Fruit fly (Drosophila melanogaster) whole organism, embryonic: Measurements from ENCODE around the gene ZnT63C.

Experiments used
- C15 ChIP-seq: fragments of 200-800 bp; sonication (Bioruptor generic); IDR thresholded peaks from 3 replicates; pipeline ENCODE4 v1.3.6; 2022; ENCODE audit warnings: missing biosample characterization, missing genetic modification characterization
- CG11085 ChIP-seq: fragments of 200-800 bp; sonication (Bioruptor generic); IDR thresholded peaks from 2 replicates; pipeline ENCODE4 v1.3.6; 2022; ENCODE audit warnings: missing biosample characterization, missing genetic modification characterization
- CG11398 ChIP-seq: fragments of 200-800 bp; sonication (Bioruptor generic); optimal IDR thresholded peaks from 2 replicates; lab custom pipeline; 2016; ENCODE audit warnings: missing biosample characterization, missing genetic modification characterization
- CG12219 ChIP-seq: fragments of 200-800 bp; sonication (Bioruptor generic); optimal IDR thresholded peaks from 3 replicates; lab custom pipeline; 2018; ENCODE audit warnings: missing biosample characterization, mild to moderate bottlenecking, missing genetic modification characterization
- CG13894 ChIP-seq: fragments of 200-800 bp; sonication (Bioruptor generic); optimal IDR thresholded peaks from 3 replicates; lab custom pipeline; 2018; ENCODE audit warnings: missing biosample characterization, mild to moderate bottlenecking, missing genetic modification characterization, moderate library complexity
- CG14860 ChIP-seq: fragments of 200-800 bp; sonication (Bioruptor generic); IDR thresholded peaks from 3 replicates; pipeline ENCODE4 v1.3.6; 2022; ENCODE audit warnings: missing biosample characterization, missing genetic modification characterization; ENCODE audit not compliant: partially characterized antibody
- CG14965 ChIP-seq: fragments of 200-800 bp; sonication (Bioruptor generic); optimal IDR thresholded peaks from 2 replicates; lab custom pipeline; 2016; ENCODE audit warnings: missing biosample characterization, missing genetic modification characterization, borderline replicate concordance
- CG15479 ChIP-seq: fragments of 200-800 bp; sonication (Bioruptor generic); optimal IDR thresholded peaks from 3 replicates; lab custom pipeline; 2019; ENCODE audit warnings: missing biosample characterization, mild to moderate bottlenecking, missing genetic modification characterization, moderate library complexity
- CG1792 ChIP-seq: fragments of 200-800 bp; sonication (Bioruptor generic); optimal IDR thresholded peaks from 2 replicates; lab custom pipeline; 2016; ENCODE audit warnings: missing biosample characterization, missing genetic modification characterization
- CG1832 ChIP-seq: fragments of 200-800 bp; sonication (Bioruptor generic); optimal IDR thresholded peaks from 2 replicates; lab custom pipeline; 2017; ENCODE audit warnings: missing biosample characterization, mild to moderate bottlenecking, missing genetic modification characterization, inconsistent platforms
- CG31224 ChIP-seq: fragments of 200-800 bp; sonication (Bioruptor generic); IDR thresholded peaks from 2 replicates; pipeline ENCODE4 v1.3.6; 2022; ENCODE audit warnings: missing biosample characterization, missing genetic modification characterization
- CG3163 ChIP-seq: fragments of 200-800 bp; sonication (Bioruptor generic); optimal IDR thresholded peaks from 3 replicates; lab custom pipeline; 2016; ENCODE audit warnings: missing biosample characterization, missing genetic modification characterization
- CG3281 ChIP-seq: fragments of 200-800 bp; sonication (Bioruptor generic); optimal IDR thresholded peaks from 3 replicates; lab custom pipeline; 2017; ENCODE audit warnings: missing biosample characterization, mild to moderate bottlenecking, missing genetic modification characterization
- CG42726 ChIP-seq: fragments of 200-800 bp; sonication (Bioruptor generic); IDR thresholded peaks from 2 replicates; pipeline ENCODE4 v1.3.6; 2022; ENCODE audit warnings: missing biosample characterization, missing genetic modification characterization; ENCODE audit not compliant: partially characterized antibody
- CG4282 ChIP-seq: fragments of 200-800 bp; sonication (Bioruptor generic); optimal IDR thresholded peaks from 2 replicates; lab custom pipeline; 2016; ENCODE audit warnings: missing biosample characterization, missing genetic modification characterization
- CG6683 ChIP-seq: fragments of 200-800 bp; sonication (Bioruptor generic); optimal IDR thresholded peaks from 2 replicates; lab custom pipeline; 2017; ENCODE audit warnings: missing biosample characterization, mild to moderate bottlenecking, missing genetic modification characterization, missing genetic modification reagents
- CG8089 ChIP-seq: fragments of 200-800 bp; sonication (Bioruptor generic); optimal IDR thresholded peaks from 3 replicates; lab custom pipeline; 2016; ENCODE audit warnings: missing biosample characterization, missing genetic modification characterization
- CG8388 ChIP-seq: fragments of 200-800 bp; sonication (Bioruptor generic); optimal IDR thresholded peaks from 2 replicates; lab custom pipeline; 2019; ENCODE audit warnings: missing biosample characterization, mild to moderate bottlenecking, missing genetic modification characterization, moderate library complexity
- CkIIα-i1 ChIP-seq: fragments of 200-800 bp; sonication (Bioruptor generic); IDR thresholded peaks from 2 replicates; pipeline ENCODE4 v1.3.6; 2022; ENCODE audit warnings: missing biosample characterization, missing genetic modification characterization
- Fer3 ChIP-seq: fragments of 200-800 bp; sonication (Bioruptor generic); optimal IDR thresholded peaks from 2 replicates; lab custom pipeline; 2018; ENCODE audit warnings: missing biosample characterization, mild to moderate bottlenecking, missing genetic modification characterization, moderate library complexity
- HHEX ChIP-seq: fragments of 200-800 bp; sonication (Bioruptor generic); optimal IDR thresholded peaks from 3 replicates; lab custom pipeline; 2017; ENCODE audit warnings: missing biosample characterization, mild to moderate bottlenecking, missing genetic modification characterization, missing genetic modification reagents
- HmgD ChIP-seq: fragments of 200-800 bp; sonication (Bioruptor generic); optimal IDR thresholded peaks from 3 replicates; lab custom pipeline; 2016; ENCODE audit warnings: missing biosample characterization, missing genetic modification characterization
- Hr51 ChIP-seq, 2 experiments: fragments of 200-800 bp; sonication (Bioruptor generic); optimal IDR thresholded peaks; 2 replicates in 1 of 2; 3 replicates in 1 of 2; lab custom pipeline; 2016 to 2018; ENCODE audit warnings: missing biosample characterization in 2 of 2, missing genetic modification characterization in 2 of 2, mild to moderate bottlenecking in 1 of 2, moderate library complexity in 1 of 2
- Hsf ChIP-seq: fragments of 200-800 bp; sonication (Bioruptor generic); optimal IDR thresholded peaks from 3 replicates; lab custom pipeline; 2016; ENCODE audit warnings: missing biosample characterization, missing genetic modification characterization
- Lpt ChIP-seq: fragments of >200 bp; optimal IDR thresholded peaks from 2 replicates; lab custom pipeline; 2018; ENCODE audit warnings: missing biosample characterization, missing genetic modification characterization
- NFAT ChIP-seq: fragments of 200-800 bp; sonication (Bioruptor generic); IDR thresholded peaks from 2 replicates; pipeline ENCODE4 v1.3.6; 2022; ENCODE audit warnings: missing biosample characterization, missing genetic modification characterization
- Nf-YA ChIP-seq: fragments of 200-800 bp; sonication (Bioruptor generic); IDR thresholded peaks from 2 replicates; pipeline ENCODE4 v1.3.6; 2022; ENCODE audit warnings: missing biosample characterization, missing genetic modification characterization
- Oaz ChIP-seq: fragments of 200-800 bp; sonication (Bioruptor generic); IDR thresholded peaks from 2 replicates; pipeline ENCODE4 v1.3.6; 2022; ENCODE audit warnings: missing biosample characterization, missing genetic modification characterization
- Taf1 ChIP-seq: fragments of 200-800 bp; sonication (Bioruptor generic); IDR thresholded peaks from 2 replicates; pipeline ENCODE4 v1.3.6; 2022; ENCODE audit warnings: missing biosample characterization, missing genetic modification characterization
- ase ChIP-seq: fragments of 200-800 bp; sonication (Bioruptor generic); IDR thresholded peaks from 3 replicates; pipeline ENCODE4 v1.3.6; 2022; ENCODE audit warnings: missing biosample characterization, missing genetic modification characterization
- ash1 ChIP-seq: fragments of 200-800 bp; sonication (Bioruptor generic); optimal IDR thresholded peaks from 2 replicates; lab custom pipeline; 2018; ENCODE audit warnings: missing biosample characterization, mild to moderate bottlenecking, missing genetic modification characterization
- bowl ChIP-seq: fragments of 200-800 bp; sonication (Bioruptor generic); IDR thresholded peaks from 2 replicates; pipeline ENCODE4 v1.3.6; 2022; ENCODE audit warnings: missing biosample characterization, missing genetic modification characterization
- crol ChIP-seq: fragments of 200-800 bp; sonication (Bioruptor generic); IDR thresholded peaks from 2 replicates; pipeline ENCODE4 v1.3.6; 2022; ENCODE audit warnings: missing biosample characterization, missing genetic modification characterization
- da ChIP-seq: fragments of 200-800 bp; sonication (Bioruptor generic); optimal IDR thresholded peaks from 2 replicates; lab custom pipeline; 2016; ENCODE audit warnings: missing biosample characterization, missing genetic modification characterization
- ewg ChIP-seq: fragments of 200-800 bp; sonication (Bioruptor generic); optimal IDR thresholded peaks from 3 replicates; lab custom pipeline; 2017; ENCODE audit warnings: mild to moderate bottlenecking, missing biosample characterization, missing genetic modification reagents, missing genetic modification characterization
- h ChIP-seq: fragments of >200 bp; optimal IDR thresholded peaks from 2 replicates; lab custom pipeline; 2017
- hb ChIP-seq: fragments of 200-800 bp; sonication (Bioruptor generic); IDR thresholded peaks from 3 replicates; pipeline ENCODE4 v1.3.6; 2022; ENCODE audit warnings: missing biosample characterization, missing genetic modification characterization; ENCODE audit not compliant: partially characterized antibody
- her ChIP-seq: fragments of 200-800 bp; sonication (Bioruptor generic); optimal IDR thresholded peaks from 2 replicates; lab custom pipeline; 2016; ENCODE audit warnings: missing biosample characterization, missing genetic modification characterization
- jumu ChIP-seq: fragments of 200-800 bp; sonication (Bioruptor generic); optimal IDR thresholded peaks from 3 replicates; lab custom pipeline; 2016; ENCODE audit warnings: missing biosample characterization, missing genetic modification characterization
- kay ChIP-seq: fragments of 200-800 bp; sonication (Bioruptor generic); optimal IDR thresholded peaks from 2 replicates; lab custom pipeline; 2016; ENCODE audit warnings: missing biosample characterization, missing genetic modification characterization
- lab ChIP-seq: fragments of 200-800 bp; sonication (Bioruptor generic); optimal IDR thresholded peaks from 3 replicates; lab custom pipeline; 2017; ENCODE audit warnings: missing biosample characterization, missing genetic modification characterization, mild to moderate bottlenecking, moderate library complexity, missing genetic modification reagents
- lbe ChIP-seq: fragments of 200-800 bp; sonication (Bioruptor generic); optimal IDR thresholded peaks from 2 replicates; lab custom pipeline; 2016; ENCODE audit warnings: missing biosample characterization, mild to moderate bottlenecking, missing genetic modification characterization
- maf-S ChIP-seq: fragments of 200-800 bp; sonication (Bioruptor generic); optimal IDR thresholded peaks from 2 replicates; lab custom pipeline; 2016; ENCODE audit warnings: missing biosample characterization, missing genetic modification characterization
- nerfin-2 ChIP-seq: fragments of 200-800 bp; sonication (Bioruptor generic); IDR thresholded peaks from 2 replicates; pipeline ENCODE4 v1.3.6; 2022; ENCODE audit warnings: missing biosample characterization, missing genetic modification characterization; ENCODE audit not compliant: partially characterized antibody
- oc ChIP-seq: fragments of 200-800 bp; sonication (Bioruptor generic); optimal IDR thresholded peaks from 2 replicates; lab custom pipeline; 2018; ENCODE audit warnings: missing biosample characterization, mild to moderate bottlenecking, missing genetic modification characterization, moderate library complexity
- psq ChIP-seq: fragments of 200-800 bp; sonication (Bioruptor generic); optimal IDR thresholded peaks from 2 replicates; lab custom pipeline; 2017; ENCODE audit warnings: missing biosample characterization, missing genetic modification characterization
- sens ChIP-seq: fragments of 200-800 bp; sonication (Bioruptor generic); peaks from one replicate; lab custom pipeline; 2016; ENCODE audit warnings: missing biosample characterization, missing genetic modification characterization
- seq ChIP-seq: fragments of 200-800 bp; sonication (Bioruptor generic); IDR thresholded peaks from 2 replicates; pipeline ENCODE4 v1.3.6; 2022; ENCODE audit warnings: missing biosample characterization, missing genetic modification characterization
- vnd ChIP-seq: fragments of 200-800 bp; sonication (Bioruptor generic); IDR thresholded peaks from 3 replicates; pipeline ENCODE4 v1.3.6; 2022; ENCODE audit warnings: missing biosample characterization, missing genetic modification characterization; ENCODE audit not compliant: partially characterized antibody
- z ChIP-seq: fragments of 200-800 bp; sonication (Bioruptor generic); IDR thresholded peaks from 3 replicates; pipeline ENCODE4 v1.3.6; 2022; ENCODE audit warnings: missing biosample characterization, missing genetic modification characterization

Gene ZnT63C

DNA sequence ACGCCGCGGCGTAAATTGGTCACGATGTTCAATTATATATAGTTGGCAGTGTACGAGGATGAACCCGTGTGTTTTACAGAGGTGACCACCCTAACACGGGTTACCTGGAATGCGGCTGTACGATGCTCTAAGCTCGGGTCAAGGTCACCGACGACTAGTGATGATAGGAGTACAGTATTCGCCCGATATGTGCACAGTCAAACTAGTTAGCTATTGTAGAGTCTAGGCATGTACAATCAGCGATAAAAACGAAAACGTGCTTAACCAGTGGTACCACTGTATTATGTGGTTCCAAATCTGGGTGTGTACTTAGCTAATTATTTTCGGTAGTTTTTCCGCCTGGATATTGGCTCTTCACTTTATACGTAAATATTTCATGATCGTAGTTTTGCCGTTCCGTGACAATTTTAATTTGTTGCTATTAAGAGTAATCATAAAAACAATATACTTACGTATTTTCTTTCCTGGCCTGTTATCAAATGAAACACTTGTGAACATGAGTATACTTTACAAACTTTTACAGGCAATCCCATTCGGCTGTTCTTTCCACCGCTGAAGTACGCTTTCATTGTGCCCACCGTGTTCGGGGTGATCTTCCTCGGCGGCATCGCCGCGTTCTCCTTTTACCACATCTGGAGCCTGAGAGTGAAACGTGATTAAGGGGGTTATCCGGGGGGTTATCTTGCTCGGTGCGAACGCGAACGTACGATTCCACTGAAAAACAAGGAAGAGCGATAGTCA, 16.7 kb downstream of the ZnT63C start (continued):
- no peak for TF ChIP-seq bowl (GFP tag; lab: Robert Waterston, UW)
- no peak for TF ChIP-seq seq
- TF ChIP-seq Oaz (GFP tag; lab: Robert Waterston, UW), result no peak
- no peak for TF ChIP-seq lbe (GFP tag; lab: Kevin White, UChicago)
- TF ChIP-seq CG42726 (GFP tag; lab: Robert Waterston, UW), result no peak
- no peak for TF ChIP-seq z (GFP tag; lab: Robert Waterston, UW)
- no peak for TF ChIP-seq CG15479 (GFP tag; lab: Kevin White, UChicago)
- TF ChIP-seq Lpt (GFP tag; lab: Kevin White, UChicago), result no peak
- 0 out of 2 replicates have a peak, but pooled peaks have one; percentile 15 for TF ChIP-seq CG31224 (GFP tag; lab: Robert Waterston, UW)
- no peak for TF ChIP-seq crol
- no peak for TF ChIP-seq ase (GFP tag; lab: Robert Waterston, UW)
- no peak for TF ChIP-seq nerfin-2 (GFP tag; lab: Robert Waterston, UW)
- no peak for TF ChIP-seq CG13894
- TF ChIP-seq vnd (GFP tag; lab: Robert Waterston, UW), result no peak
- no peak for TF ChIP-seq CG3163
- TF ChIP-seq Nf-YA (GFP tag; lab: Robert Waterston, UW), result no peak
- peak; percentile 22 for TF ChIP-seq her (GFP tag; lab: Kevin White, UChicago)
- no peak for TF ChIP-seq ash1 (GFP tag; lab: Kevin White, UChicago)
- no peak for TF ChIP-seq C15
- no peak for TF ChIP-seq CG11085
- TF ChIP-seq Hsf, result peak; percentile 14
- peak; percentile 2 for TF ChIP-seq CG12219 (GFP tag; lab: Kevin White, UChicago)
- TF ChIP-seq CG1792, result no peak
- TF ChIP-seq maf-S (GFP tag; lab: Kevin White, UChicago), result no peak
- no peak for TF ChIP-seq psq
- peak; percentile 10 for TF ChIP-seq jumu (GFP tag; lab: Kevin White, UChicago)
- TF ChIP-seq kay (GFP tag; lab: Kevin White, UChicago), result no peak
- no peak for TF ChIP-seq HmgD (GFP tag; lab: Kevin White, UChicago)
- TF ChIP-seq CG8388 (GFP tag; lab: Kevin White, UChicago), result peak; percentile 69
- no peak for TF ChIP-seq ewg (GFP tag; lab: Kevin White, UChicago)
- no peak for TF ChIP-seq h (lab: Kevin White, UChicago)
- TF ChIP-seq lab (GFP tag; lab: Kevin White, UChicago), result peak; percentile 50
- TF ChIP-seq CG14965, result no peak
- TF ChIP-seq sens (GFP tag; lab: Kevin White, UChicago), result peak; percentile 75
- TF ChIP-seq Hr51 (GFP tag; optimal IDR thresholded peaks at IDR 0.05; lab: Kevin White, UChicago), result no peak
- 0 out of 2 replicates have a peak, but pooled peaks have one; percentile 21 for TF ChIP-seq Taf1 (GFP tag; lab: Robert Waterston, UW)
- TF ChIP-seq CG6683, result no peak
- TF ChIP-seq CG4282 (GFP tag; lab: Kevin White, UChicago), result peak; percentile 43
- no peak for TF ChIP-seq HHEX
- TF ChIP-seq CG14860 (GFP tag; lab: Robert Waterston, UW), result no peak
- no peak for TF ChIP-seq oc (tag; lab: Kevin White, UChicago)
- no peak for TF ChIP-seq CG11398 (GFP tag; lab: Kevin White, UChicago)
- TF ChIP-seq CG8089, result no peak
- TF ChIP-seq CG1832 (GFP tag; lab: Kevin White, UChicago), result no peak
- TF ChIP-seq CG3281 (GFP tag; lab: Kevin White, UChicago), result peak; percentile 28
- TF ChIP-seq Fer3 (tag; lab: Kevin White, UChicago), result peak; percentile 17
- TF ChIP-seq hb (GFP tag; lab: Robert Waterston, UW), result no peak
- TF ChIP-seq CkIIα-i1 (GFP tag; lab: Robert Waterston, UW), result no peak
- 0 out of 2 replicates have a peak, but pooled peaks have one; percentile 30 for TF ChIP-seq NFAT
- no peak for TF ChIP-seq da (GFP tag; lab: Kevin White, UChicago)
